Worm (Caenorhabditis elegans) whole organism, late embryonic: Measurements from ENCODE around the gene F09C6.12.

Source experiments
- C38D4.7 ChIP-seq: fragments of 200-800 bp; sonication (Bioruptor generic); optimal IDR thresholded peaks from 2 replicates; lab custom pipeline; 2018; ENCODE audit warnings: mild to moderate bottlenecking, missing genetic modification characterization, moderate library complexity, missing compliant biosample characterization
- T23F11.4 ChIP-seq: fragments of 200-800 bp; sonication (Bioruptor generic); optimal IDR thresholded peaks from 2 replicates; lab custom pipeline; 2018; ENCODE audit warnings: mild to moderate bottlenecking, missing genetic modification characterization, missing compliant biosample characterization
- Y22D7AL.16 ChIP-seq: sonication (generic microtip); optimal IDR thresholded peaks from 2 replicates; lab custom pipeline; 2016; ENCODE audit warnings: missing genetic modification characterization, missing compliant biosample characterization
- ceh-14 ChIP-seq: sonication (generic microtip); optimal IDR thresholded peaks from 2 replicates; lab custom pipeline; 2016; ENCODE audit warnings: missing genotype, missing genetic modification characterization, missing compliant biosample characterization
- ceh-18 ChIP-seq: sonication (generic microtip); optimal IDR thresholded peaks from 2 replicates; lab custom pipeline; 2016; ENCODE audit warnings: missing genetic modification characterization, missing compliant biosample characterization
- ceh-19 ChIP-seq: fragments of 200-800 bp; sonication (Bioruptor generic); optimal IDR thresholded peaks from 2 replicates; lab custom pipeline; 2018; ENCODE audit warnings: mild to moderate bottlenecking, missing genetic modification characterization, missing compliant biosample characterization
- ceh-2 ChIP-seq: sonication (generic microtip); optimal IDR thresholded peaks from 2 replicates; lab custom pipeline; 2016; ENCODE audit warnings: missing genotype, missing genetic modification characterization, missing compliant biosample characterization
- ceh-30 ChIP-seq: fragments of 150-350 bp; optimal IDR thresholded peaks from 2 replicates; lab custom pipeline; 2014; ENCODE audit warnings: missing biosample characterization, missing genetic modification characterization
- ceh-34 ChIP-seq: sonication (generic microtip); optimal IDR thresholded peaks from 2 replicates; lab custom pipeline; 2016; ENCODE audit warnings: mild to moderate bottlenecking, missing genetic modification characterization, missing compliant biosample characterization
- ceh-48 ChIP-seq: sonication (generic microtip); optimal IDR thresholded peaks from 2 replicates; lab custom pipeline; 2016; ENCODE audit warnings: missing genetic modification characterization, inconsistent platforms, missing compliant biosample characterization
- ceh-9 ChIP-seq: sonication (generic microtip); optimal IDR thresholded peaks from 2 replicates; lab custom pipeline; 2016; ENCODE audit warnings: mild to moderate bottlenecking, missing genetic modification characterization, inconsistent platforms, missing compliant biosample characterization
- elt-2 ChIP-seq: sonication (generic microtip); optimal IDR thresholded peaks from 2 replicates; lab custom pipeline; 2016; ENCODE audit warnings: missing genetic modification reagents, missing genetic modification characterization, missing compliant biosample characterization
- elt-4 ChIP-seq: sonication (generic microtip); optimal IDR thresholded peaks from 2 replicates; lab custom pipeline; 2016; ENCODE audit warnings: missing genetic modification characterization, missing compliant biosample characterization
- ets-4 ChIP-seq: sonication (generic microtip); optimal IDR thresholded peaks from 2 replicates; lab custom pipeline; 2016; ENCODE audit warnings: missing genetic modification characterization, missing compliant biosample characterization
- eyg-1 ChIP-seq: sonication (generic microtip); optimal IDR thresholded peaks from 2 replicates; lab custom pipeline; 2016; ENCODE audit warnings: missing genotype, missing genetic modification characterization, missing compliant biosample characterization
- fkh-10 ChIP-seq: fragments of 150-350 bp; optimal IDR thresholded peaks from 2 replicates; lab custom pipeline; 2014; ENCODE audit warnings: missing biosample characterization, missing genetic modification reagents, missing genetic modification characterization
- hlh-13 ChIP-seq: fragments of 200-800 bp; sonication (Bioruptor generic); optimal IDR thresholded peaks from 2 replicates; lab custom pipeline; 2018; ENCODE audit warnings: mild to moderate bottlenecking, missing genetic modification characterization, missing compliant biosample characterization
- hlh-15 ChIP-seq: sonication (generic microtip); optimal IDR thresholded peaks from 2 replicates; lab custom pipeline; 2016; ENCODE audit warnings: missing genetic modification characterization, missing compliant biosample characterization
- hlh-8 ChIP-seq: sonication (generic microtip); optimal IDR thresholded peaks from 2 replicates; lab custom pipeline; 2016; ENCODE audit warnings: missing genotype, missing genetic modification characterization, missing compliant biosample characterization
- madf-2 ChIP-seq: sonication (generic microtip); optimal IDR thresholded peaks from 2 replicates; lab custom pipeline; 2017; ENCODE audit warnings: missing genetic modification characterization, missing compliant biosample characterization
- mec-3 ChIP-seq: sonication (generic microtip); optimal IDR thresholded peaks from 2 replicates; lab custom pipeline; 2016; ENCODE audit warnings: borderline replicate concordance, missing genetic modification characterization, missing compliant biosample characterization
- nfya-1 ChIP-seq: sonication (generic microtip); optimal IDR thresholded peaks from 2 replicates; lab custom pipeline; 2017; ENCODE audit warnings: missing genetic modification characterization, mild to moderate bottlenecking, missing compliant biosample characterization, antibody characterized with exemption, moderate library complexity
- nhr-11 ChIP-seq: fragments of 150-350 bp; optimal IDR thresholded peaks from 2 replicates; lab custom pipeline; 2014; ENCODE audit warnings: missing biosample characterization, missing genetic modification characterization
- nhr-232 ChIP-seq: sonication (generic microtip); optimal IDR thresholded peaks from 2 replicates; lab custom pipeline; 2016; ENCODE audit warnings: missing genetic modification characterization, missing compliant biosample characterization
- odd-2 ChIP-seq: sonication (generic microtip); optimal IDR thresholded peaks from 2 replicates; lab custom pipeline; 2017; ENCODE audit warnings: antibody characterized with exemption, mild to moderate bottlenecking, missing genetic modification characterization, missing compliant biosample characterization
- pag-3 ChIP-seq: sonication (generic microtip); optimal IDR thresholded peaks from 2 replicates; lab custom pipeline; 2016; ENCODE audit warnings: missing compliant biosample characterization, missing genetic modification characterization, borderline replicate concordance
- pha-2 ChIP-seq: sonication (generic microtip); optimal IDR thresholded peaks from 2 replicates; lab custom pipeline; 2017; ENCODE audit warnings: mild to moderate bottlenecking, missing genetic modification characterization, missing compliant biosample characterization
- pqm-1 ChIP-seq: sonication (generic microtip); optimal IDR thresholded peaks from 2 replicates; lab custom pipeline; 2016; ENCODE audit warnings: missing genetic modification characterization, missing compliant biosample characterization
- pros-1 ChIP-seq: fragments of 150-350 bp; optimal IDR thresholded peaks from 2 replicates; lab custom pipeline; 2014; ENCODE audit warnings: missing biosample characterization, missing genetic modification reagents, missing genetic modification characterization
- ref-2 ChIP-seq: sonication (generic microtip); optimal IDR thresholded peaks from 2 replicates; lab custom pipeline; 2016; ENCODE audit warnings: missing genetic modification characterization, missing compliant biosample characterization
- sox-2 ChIP-seq: fragments of 200-800 bp; sonication (Bioruptor generic); IDR thresholded peaks from 2 replicates; pipeline ENCODE4 v1.3.6; 2022; ENCODE audit warnings: missing genetic modification reagents, missing genetic modification characterization, missing compliant biosample characterization
- syd-9 ChIP-seq: sonication (generic microtip); optimal IDR thresholded peaks from 2 replicates; lab custom pipeline; 2016; ENCODE audit warnings: mild to moderate bottlenecking, missing genetic modification characterization, moderate library complexity, missing compliant biosample characterization
- tbx-2 ChIP-seq: sonication (generic microtip); optimal IDR thresholded peaks from 2 replicates; lab custom pipeline; 2016; ENCODE audit warnings: missing genetic modification characterization, missing compliant biosample characterization
- ttx-3 ChIP-seq: sonication (generic microtip); optimal IDR thresholded peaks from 2 replicates; lab custom pipeline; 2016; ENCODE audit warnings: missing genetic modification reagents, missing genetic modification characterization, missing compliant biosample characterization
- unc-3 ChIP-seq, 2 experiments: fragments of 200-800 bp in 1 of 2; sonication (Bioruptor generic) in 1 of 2; sonication (generic microtip) in 1 of 2; conservative IDR thresholded peaks in 1 of 2; optimal IDR thresholded peaks in 1 of 2; 2 replicates each; pipeline versions ENCODE4 v1.3.6 to Lab custom; 2016 to 2022; ENCODE audit warnings: missing compliant biosample characterization in 2 of 2, missing genetic modification characterization in 2 of 2, missing genetic modification reagents in 1 of 2
- unc-42 ChIP-seq: sonication (generic microtip); optimal IDR thresholded peaks from 2 replicates; lab custom pipeline; 2016; ENCODE audit warnings: missing genotype, missing genetic modification characterization, missing compliant biosample characterization
- unc-55 ChIP-seq: sonication (generic microtip); optimal IDR thresholded peaks from 2 replicates; lab custom pipeline; 2017; ENCODE audit warnings: missing biosample characterization, missing genetic modification reagents, missing genetic modification characterization
- zip-5 ChIP-seq: sonication (generic microtip); optimal IDR thresholded peaks from 2 replicates; lab custom pipeline; 2016; ENCODE audit warnings: missing genetic modification characterization, missing compliant biosample characterization

The F09C6.12 gene

DNA sequence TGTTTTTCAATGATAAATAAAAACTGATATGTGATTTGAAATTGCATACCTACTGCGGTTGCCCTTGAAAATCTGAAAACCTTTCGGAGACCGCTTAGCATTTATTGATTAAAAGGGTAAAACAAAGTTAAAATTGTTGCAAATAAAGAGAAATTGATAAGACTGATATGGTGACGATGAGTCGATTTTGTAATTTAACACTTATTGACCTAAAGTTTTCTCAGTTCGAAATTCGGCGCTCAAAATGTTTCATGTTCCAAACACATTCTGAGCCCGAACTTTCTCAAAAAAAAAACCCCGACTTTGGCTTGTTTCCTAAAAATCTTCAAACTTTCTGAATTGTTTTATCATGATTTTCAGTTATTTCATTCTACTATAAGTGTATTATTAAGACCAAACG lies 41.7 kb upstream of the F09C6.12 start, which contains the start of gene clec-40:
Gene clec-40, minus strand, starts transcription at position 101 of the 400 bp plus-strand sequence.
- TF ChIP-seq fkh-10 (GFP tag; lab: Kevin White, UChicago) (no peak), elt-2 (tag; lab: Kevin White, UChicago) (no peak), ceh-30 (tag; lab: Kevin White, UChicago) (no peak), pag-3 (no peak), C38D4.7 (GFP tag; lab: Kevin White, UChicago) (no peak), ceh-34 (no peak), eyg-1 (tag; lab: Kevin White, UChicago) (no peak), pha-2 (no peak), ceh-9 (tag; lab: Kevin White, UChicago) (no peak), pqm-1 (tag; lab: Kevin White, UChicago) (no peak), ceh-14 (no peak), tbx-2 (tag; lab: Kevin White, UChicago) (no peak), ceh-48 (tag; lab: Kevin White, UChicago) (no peak), ref-2 (tag; lab: Kevin White, UChicago) (no peak), syd-9 (tag; lab: Kevin White, UChicago) (no peak), odd-2 (tag; lab: Kevin White, UChicago) (no peak)

DNA sequence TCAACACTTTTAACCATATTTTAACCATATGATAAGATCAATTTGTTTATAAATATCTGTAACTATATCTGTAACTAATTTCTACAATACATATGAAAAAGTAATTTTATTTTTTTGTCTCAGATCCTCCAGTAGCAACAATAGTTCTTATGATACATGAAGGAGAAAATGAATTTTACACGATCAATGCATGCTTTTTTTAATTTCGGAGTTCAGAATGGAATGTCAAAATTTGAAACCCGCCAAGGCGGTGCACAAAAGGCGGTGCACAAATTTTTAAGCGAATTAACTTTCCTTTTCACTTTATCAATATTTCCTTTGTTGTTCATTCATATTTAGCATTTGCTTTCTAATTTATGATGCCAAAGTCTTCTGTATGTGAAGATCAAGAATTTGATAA lies 39.7 kb upstream of the F09C6.12 start, which contains the start of gene clec-25:
Gene clec-25, plus strand, starts transcription at position 301 of the 400 bp plus-strand sequence.
- no peak for TF ChIP-seq ceh-9 (tag; lab: Kevin White, UChicago)
- no peak for TF ChIP-seq ets-4 (tag; lab: Kevin White, UChicago)
- TF ChIP-seq mec-3 (tag; lab: Kevin White, UChicago), result no peak
- no peak for TF ChIP-seq ceh-34
- no peak for TF ChIP-seq ceh-19 (GFP tag; lab: Kevin White, UChicago)
- no peak for TF ChIP-seq nhr-11 (tag; lab: Kevin White, UChicago)
- TF ChIP-seq T23F11.4, result no peak
- TF ChIP-seq nfya-1, result no peak
- no peak for TF ChIP-seq elt-4
- TF ChIP-seq ttx-3 (tag; lab: Kevin White, UChicago), result no peak
- TF ChIP-seq madf-2 (tag; lab: Kevin White, UChicago), result no peak
- TF ChIP-seq pros-1 (tag; lab: Kevin White, UChicago), result no peak
- no peak for TF ChIP-seq ceh-2
- no peak for TF ChIP-seq hlh-15 (tag; lab: Kevin White, UChicago)

- TF ChIP-seq ceh-34 (no peak), unc-42 (tag; lab: Kevin White, UChicago) (no peak), hlh-8 (tag; lab: Kevin White, UChicago) (no peak), hlh-13 (no peak), sox-2 (GFP tag; lab: Robert Waterston, UW) (no peak), zip-5 (tag; lab: Kevin White, UChicago) (no peak), nhr-11 (tag; lab: Kevin White, UChicago) (no peak), unc-55 (no peak), Y22D7AL.16 (tag; lab: Kevin White, UChicago) (no peak), nhr-232 (tag; lab: Kevin White, UChicago) (no peak), nfya-1 (no peak), ceh-18 (no peak), ets-4 (tag; lab: Kevin White, UChicago) (no peak), unc-3 (GFP tag; conservative IDR thresholded peaks at IDR 0.05; lab: Robert Waterston, UW) (no peak), unc-3 (tag; optimal IDR thresholded peaks at IDR 0.05; lab: Kevin White, UChicago) (no peak)
Measured at ce11 chrV:16848498-16848897, 34.2 kb upstream of the F09C6.12 start, which contains the start of the genes clec-36 and clec-26. TSS of gene clec-36 (minus strand) at chrV:16848598. TSS of gene clec-26 (plus strand) at chrV:16848611.
